Worm (Caenorhabditis elegans) whole organism, L4/young adult: ENCODE results near the gene ZK6.6.

Source experiments
- W03F9.2 ChIP-seq: fragments of 150-350 bp; optimal IDR thresholded peaks from 2 replicates; lab custom pipeline; 2014; ENCODE audit warnings: missing biosample characterization, missing genetic modification characterization
- him-1 ChIP-seq: sonication (generic microtip); optimal IDR thresholded peaks from 2 replicates; lab custom pipeline; 2016; ENCODE audit warnings: missing genotype, missing genetic modification reagents, missing genetic modification characterization, missing compliant biosample characterization

DNA sequence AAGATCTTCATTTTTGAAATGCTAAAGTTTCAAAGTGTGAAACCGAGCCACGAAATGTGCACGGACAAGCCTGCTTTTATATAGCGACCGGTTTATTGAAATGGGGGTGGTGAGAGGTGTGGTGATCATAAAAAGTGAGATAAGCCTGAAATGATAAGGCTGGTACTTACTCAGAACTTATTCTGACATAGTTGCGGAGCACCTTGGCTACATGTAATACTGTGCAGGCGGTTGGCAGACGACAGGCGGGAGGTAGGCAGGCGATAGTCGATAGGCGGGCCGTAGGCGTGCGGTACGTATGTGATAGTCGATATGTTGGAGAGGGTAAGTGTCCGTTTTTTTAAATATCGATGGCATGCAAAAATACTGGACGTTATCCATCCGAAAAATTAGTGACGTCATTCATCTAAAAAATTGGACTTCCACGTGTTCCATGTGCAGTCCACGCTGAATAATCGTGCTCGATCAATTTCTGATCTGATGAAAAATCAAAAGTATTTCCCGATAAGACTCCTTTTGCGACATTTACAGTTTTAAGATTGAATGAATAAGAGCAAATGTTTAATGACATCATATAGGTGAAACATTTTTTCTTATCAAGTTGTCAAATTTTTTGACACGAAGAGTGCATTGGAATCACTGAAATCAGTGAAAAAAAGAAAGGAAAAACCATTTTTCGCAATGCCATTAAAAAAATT lies 29.3 kb downstream of the ZK6.6 start, which contains the start of gene irg-8:
- TF ChIP-seq W03F9.2 (tag; lab: Kevin White, UChicago) (no peak), him-1 (no peak)
